Fruit fly (Drosophila melanogaster) Kc167 (cell line): Measurements from ENCODE around the gene Nulp1.

Experiments
- Myc ChIP-seq: fragments of >200 bp; optimal IDR thresholded peaks from 2 replicates; lab custom pipeline; 2017; ENCODE audit warnings: missing external identifiers
- Sin3A ChIP-seq: fragments of >200 bp; optimal IDR thresholded peaks from 2 replicates; lab custom pipeline; 2018; ENCODE audit warnings: missing external identifiers
- h ChIP-seq: fragments of >200 bp; optimal IDR thresholded peaks from 3 replicates; lab custom pipeline; 2018; ENCODE audit warnings: missing external identifiers
- insv ChIP-seq: fragments of >200 bp; optimal IDR thresholded peaks from 3 replicates; lab custom pipeline; 2018; ENCODE audit warnings: missing external identifiers
- psq ChIP-seq: fragments of >200 bp; optimal IDR thresholded peaks from 2 replicates; lab custom pipeline; 2017; ENCODE audit warnings: missing external identifiers

DNA sequence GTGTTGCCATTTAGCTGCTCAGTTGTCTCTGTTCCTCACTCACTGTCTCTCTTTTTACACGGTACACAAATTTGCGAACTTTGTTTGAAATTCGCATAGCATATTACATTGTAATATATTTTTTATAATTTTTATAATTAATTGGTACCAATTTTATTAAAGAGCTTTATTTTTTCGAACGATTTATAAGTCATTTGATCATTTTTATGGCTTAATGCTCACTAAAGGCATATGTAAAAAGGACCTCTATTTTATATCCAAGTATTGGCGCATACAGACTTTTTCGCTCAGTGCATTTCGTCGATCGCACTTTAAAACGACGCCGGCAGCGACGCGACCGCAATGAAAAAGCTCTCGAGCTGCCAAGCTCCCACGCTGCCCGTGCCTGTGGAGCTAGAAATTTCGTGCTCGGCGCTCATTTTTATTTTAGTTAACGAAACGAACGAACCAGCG is 14.0 kb upstream of the Nulp1 start:
- TF ChIP-seq psq (lab: Kevin White, UChicago) (no peak), h (lab: Kevin White, UChicago) (no peak), Myc (lab: Kevin White, UChicago) (no peak), insv (lab: Kevin White, UChicago) (no peak), Sin3A (lab: Kevin White, UChicago) (no peak)
